Worm (Caenorhabditis elegans): ENCODE measurements around the gene cdd-2.

- TF ChIP-seq drap-1 (GFP tag; optimal IDR thresholded peaks at IDR 0.05), result no peak
- no peak for TF ChIP-seq blmp-1 (tag; optimal IDR thresholded peaks at IDR 0.05)
- TF ChIP-seq snpc-4 (tag; optimal IDR thresholded peaks at IDR 0.05), result no peak
- TF ChIP-seq unc-39 (tag; optimal IDR thresholded peaks at IDR 0.05), result no peak
- no peak for TF ChIP-seq unc-120 (tag; optimal IDR thresholded peaks at IDR 0.05; ENCODE audit: poor library complexity, severe bottlenecking)
- no peak for TF ChIP-seq nhr-28 (tag; optimal IDR thresholded peaks at IDR 0.05)
- no peak for TF ChIP-seq bed-3 (GFP tag; optimal IDR thresholded peaks at IDR 0.05)
- TF ChIP-seq unc-62 (GFP tag; optimal IDR thresholded peaks at IDR 0.05), result no peak
- TF ChIP-seq pha-4 (tag; optimal IDR thresholded peaks at IDR 0.05), result no peak
Observed at ce11 chrIV:7497750-7498149, 49.9 kb downstream of the cdd-2 start, which contains the start of gene egas-4.
